Comparison of ENCODE assay signal across 3 fruit fly cellular contexts in genomic region chr3R:7159615-7160014, dm6.
A peak's percentile ranks its signal among the peaks of the same experiment; 100 is the strongest.
TF ChIP-seq lines count a peak whose summit lies in the region.

No protein-coding gene starts in this region.

- no peak for TF ChIP-seq CTCF in whole organism, embryonic (GFP tag; optimal IDR thresholded peaks at IDR 0.05; lab: Kevin White, UChicago)

TF ChIP-seq in whole organism, embryonic, 481 proteins besides CTCF, POLR2A, EP300 and RAD21:
- TF ChIP-seq zf30C (GFP tag; optimal IDR thresholded peaks at IDR 0.05; lab: Kevin White, UChicago) (peak; percentile 13), kni (GFP tag; optimal IDR thresholded peaks at IDR 0.05; lab: Kevin White, UChicago) (peak; percentile 19), Ets65A (GFP tag; lab: Kevin White, UChicago) (peak; percentile 32), Med (GFP tag; lab: Kevin White, UChicago) (peak; percentile 44), btn (GFP tag; optimal IDR thresholded peaks at IDR 0.05; lab: Kevin White, UChicago) (no peak), CG12744 (GFP tag; optimal IDR thresholded peaks at IDR 0.05; lab: Kevin White, UChicago) (no peak), Blimp-1 (GFP tag; optimal IDR thresholded peaks at IDR 0.05; lab: Kevin White, UChicago) (peak; percentile 96), Rfx (GFP tag; IDR thresholded peaks at IDR 0.05; lab: Robert Waterston, UW) (no peak), NC2α (GFP tag; optimal IDR thresholded peaks at IDR 0.05; lab: Kevin White, UChicago) (no peak), CG12104 (GFP tag; optimal IDR thresholded peaks at IDR 0.05; lab: Kevin White, UChicago) (no peak), otp (GFP tag; IDR thresholded peaks at IDR 0.05; lab: Robert Waterston, UW) (no peak), CG18764 (GFP tag; optimal IDR thresholded peaks at IDR 0.05; lab: Kevin White, UChicago) (no peak)
TF ChIP-seq in whole organism, embryonic: peak in this region for 5.

TF ChIP-seq in whole organism, prepupa, 60 proteins besides CTCF, POLR2A, EP300 and RAD21:
- no peak for TF ChIP-seq pdm3 (GFP tag; optimal IDR thresholded peaks at IDR 0.05; lab: Kevin White, UChicago)
- no peak for TF ChIP-seq CG3032 (tag; optimal IDR thresholded peaks at IDR 0.05; lab: Kevin White, UChicago)
- no peak for TF ChIP-seq CG10669 (GFP tag; optimal IDR thresholded peaks at IDR 0.05; lab: Kevin White, UChicago)
- no peak for TF ChIP-seq Ets96B (tag; optimal IDR thresholded peaks at IDR 0.05; lab: Kevin White, UChicago)
- TF ChIP-seq CG6276 (GFP tag; optimal IDR thresholded peaks at IDR 0.05; lab: Kevin White, UChicago): peak; percentile 1
- 0 out of 3 replicates have a peak, but pooled peaks have one; percentile 34 for TF ChIP-seq eg (GFP tag; IDR thresholded peaks at IDR 0.05; lab: Robert Waterston, UW)
- TF ChIP-seq Blimp-1 (GFP tag; optimal IDR thresholded peaks at IDR 0.05; lab: Kevin White, UChicago): peak; percentile 91
- TF ChIP-seq dsx (GFP tag; optimal IDR thresholded peaks at IDR 0.05; lab: Kevin White, UChicago; ENCODE audit: poor library complexity, severe bottlenecking): peak; percentile 4
- peak; percentile 58 for TF ChIP-seq Eip78C (GFP tag; lab: Kevin White, UChicago)
- TF ChIP-seq CG8119 (GFP tag; IDR thresholded peaks at IDR 0.05; lab: Robert Waterston, UW): no peak
- no peak for TF ChIP-seq CG32006 (GFP tag; optimal IDR thresholded peaks at IDR 0.05; lab: Kevin White, UChicago)
- peak; percentile 3 for TF ChIP-seq Smox (GFP tag; optimal IDR thresholded peaks at IDR 0.05; lab: Kevin White, UChicago)
- TF ChIP-seq CG6808 (GFP tag; optimal IDR thresholded peaks at IDR 0.05; lab: Kevin White, UChicago): peak; percentile 25
- TF ChIP-seq ss (GFP tag; optimal IDR thresholded peaks at IDR 0.05; lab: Kevin White, UChicago): peak in 1 of 2 experiments; percentile 3

TF ChIP-seq in whole organism, pupa, 21 proteins besides CTCF, POLR2A, EP300 and RAD21:
- TF ChIP-seq Snoo (tag; optimal IDR thresholded peaks at IDR 0.05; lab: Kevin White, UChicago) (peak; percentile 0), CG32121 (GFP tag; IDR thresholded peaks at IDR 0.05; lab: Robert Waterston, UW) (no peak), EcR (GFP tag; optimal IDR thresholded peaks at IDR 0.05; lab: Kevin White, UChicago) (peak; percentile 9), Pif1B (GFP tag; optimal IDR thresholded peaks at IDR 0.05; lab: Kevin White, UChicago) (peak; percentile 13)

Comparison
In these comparisons a context has a peak if more than half of its experiments do, and no peak if none do; other contexts are left out.
1. Of the 7 proteins assayed by ChIP-seq in both whole organism, embryonic and whole organism, prepupa: peak only in whole organism, embryonic: none; only in whole organism, prepupa: none; in both: Blimp-1; in neither: 6.